Worm (Caenorhabditis elegans) whole organism, L1 larva: ENCODE data around the gene cul-6.

Experiments
- C16A3.4 ChIP-seq: fragments of 150-350 bp; optimal IDR thresholded peaks from 2 replicates; lab custom pipeline; 2014; ENCODE audit warnings: missing biosample characterization, missing genetic modification characterization
- C34B4.2 ChIP-seq: sonication (generic microtip); optimal IDR thresholded peaks from 2 replicates; lab custom pipeline; 2017; ENCODE audit warnings: mild to moderate bottlenecking, missing genetic modification characterization, missing compliant biosample characterization
- aly-2 ChIP-seq: fragments of 150-350 bp; optimal IDR thresholded peaks from 2 replicates; lab custom pipeline; 2014; ENCODE audit warnings: missing biosample characterization, missing genetic modification characterization
- ama-1 ChIP-seq: fragments of 150-350 bp; optimal IDR thresholded peaks from 2 replicates; lab custom pipeline; 2014
- ceh-63 ChIP-seq: fragments of 200-800 bp; sonication (Bioruptor generic); optimal IDR thresholded peaks from 2 replicates; lab custom pipeline; 2018; ENCODE audit warnings: mild to moderate bottlenecking, missing genetic modification characterization, missing compliant biosample characterization
- ceh-8 ChIP-seq: fragments of 200-800 bp; sonication (Bioruptor generic); optimal IDR thresholded peaks from 2 replicates; lab custom pipeline; 2018; ENCODE audit warnings: mild to moderate bottlenecking, missing genetic modification characterization, moderate library complexity, missing compliant biosample characterization
- ceh-82 ChIP-seq, 3 experiments: fragments of 150-350 bp in 1 of 3; sonication (generic microtip) in 2 of 3; optimal IDR thresholded peaks; 2 replicates each; lab custom pipeline; 2014 to 2017; ENCODE audit warnings: missing biosample characterization in 3 of 3, missing genetic modification characterization in 3 of 3
- ceh-90 ChIP-seq: sonication (generic microtip); optimal IDR thresholded peaks from 2 replicates; lab custom pipeline; 2016; ENCODE audit warnings: missing genetic modification characterization, missing compliant biosample characterization
- dpl-1 ChIP-seq, 3 experiments: fragments of 150-350 bp in 2 of 3; sonication (generic microtip) in 1 of 3; optimal IDR thresholded peaks; 2 replicates each; lab custom pipeline; 2014 to 2017; ENCODE audit warnings: missing biosample characterization in 3 of 3, missing genetic modification characterization in 3 of 3, missing genetic modification reagents in 3 of 3
- efl-1 ChIP-seq, 4 experiments: fragments of 150-350 bp; optimal IDR thresholded peaks in 3 of 4; peaks in 1 of 4; 1 replicate in 1 of 4; 2 replicates in 3 of 4; lab custom pipeline; 2014; ENCODE audit warnings: missing biosample characterization in 2 of 4, missing genetic modification characterization in 2 of 4, missing genetic modification reagents in 2 of 4
- elt-2 ChIP-seq: sonication (generic microtip); optimal IDR thresholded peaks from 2 replicates; lab custom pipeline; 2016; ENCODE audit warnings: missing genetic modification characterization, mild to moderate bottlenecking, inconsistent platforms, missing compliant biosample characterization, missing genetic modification reagents
- fkh-8 ChIP-seq: sonication (generic microtip); optimal IDR thresholded peaks from 2 replicates; lab custom pipeline; 2016; ENCODE audit warnings: mild to moderate bottlenecking, missing genetic modification characterization, missing compliant biosample characterization
- grh-1 ChIP-seq: fragments of 200-800 bp; sonication (Bioruptor generic); IDR thresholded peaks from 2 replicates; pipeline ENCODE4 v1.3.6; 2022; ENCODE audit warnings: missing genetic modification reagents, missing genetic modification characterization, missing compliant biosample characterization
- hpl-2 ChIP-seq: fragments of 150-350 bp; optimal IDR thresholded peaks from 2 replicates; lab custom pipeline; 2014; ENCODE audit warnings: missing biosample characterization, missing genetic modification reagents, missing genetic modification characterization
- irx-1 ChIP-seq: sonication (generic microtip); optimal IDR thresholded peaks from 2 replicates; lab custom pipeline; 2016; ENCODE audit warnings: missing genetic modification characterization, missing compliant biosample characterization
- jun-1 ChIP-seq: fragments of 150-350 bp; optimal IDR thresholded peaks from 2 replicates; lab custom pipeline; 2014; ENCODE audit warnings: missing biosample characterization, missing genetic modification reagents, missing genetic modification characterization
- lin-14 ChIP-seq: fragments of 200-800 bp; sonication (Bioruptor generic); optimal IDR thresholded peaks from 2 replicates; lab custom pipeline; 2018; ENCODE audit warnings: mild to moderate bottlenecking, missing genetic modification characterization, moderate library complexity, missing compliant biosample characterization
- lin-15B ChIP-seq: fragments of 150-350 bp; sonication (generic microtip); optimal IDR thresholded peaks from 3 replicates; lab custom pipeline; 2014; ENCODE audit warnings: missing biosample characterization, missing genetic modification characterization
- lin-35 ChIP-seq, 2 experiments: fragments of 150-350 bp; optimal IDR thresholded peaks; 2 replicates each; lab custom pipeline; 2014; ENCODE audit warnings: missing biosample characterization in 2 of 2, missing genetic modification characterization in 2 of 2, missing genetic modification reagents in 2 of 2
- lin-39 ChIP-seq: fragments of 150-350 bp; optimal IDR thresholded peaks from 2 replicates; lab custom pipeline; 2014; ENCODE audit warnings: missing biosample characterization, missing genetic modification reagents, missing genetic modification characterization
- lsy-2 ChIP-seq, 2 experiments: fragments of 150-350 bp; optimal IDR thresholded peaks; 2 replicates each; lab custom pipeline; 2014; ENCODE audit warnings: missing biosample characterization in 2 of 2, missing genetic modification characterization in 2 of 2
- mab-9 ChIP-seq: fragments of 200-800 bp; sonication (Bioruptor generic); IDR thresholded peaks from 2 replicates; pipeline ENCODE4 v1.3.6; 2022; ENCODE audit warnings: missing genetic modification reagents, missing genetic modification characterization, missing compliant biosample characterization
- mef-2 ChIP-seq: fragments of 150-350 bp; optimal IDR thresholded peaks from 2 replicates; lab custom pipeline; 2014; ENCODE audit warnings: missing biosample characterization, missing genetic modification characterization
- nhr-11 ChIP-seq: fragments of 150-350 bp; optimal IDR thresholded peaks from 2 replicates; lab custom pipeline; 2014; ENCODE audit warnings: missing biosample characterization, missing genetic modification characterization
- nhr-20 ChIP-seq: sonication (generic microtip); optimal IDR thresholded peaks from 2 replicates; lab custom pipeline; 2016; ENCODE audit warnings: mild to moderate bottlenecking, missing genetic modification characterization, missing compliant biosample characterization
- nhr-237 ChIP-seq: fragments of 150-350 bp; optimal IDR thresholded peaks from 2 replicates; lab custom pipeline; 2014; ENCODE audit warnings: missing biosample characterization, missing genetic modification characterization
- nhr-28 ChIP-seq: fragments of 150-350 bp; optimal IDR thresholded peaks from 2 replicates; lab custom pipeline; 2014; ENCODE audit warnings: missing biosample characterization, missing genetic modification characterization
- nhr-47 ChIP-seq: sonication (generic microtip); optimal IDR thresholded peaks from 2 replicates; lab custom pipeline; 2016; ENCODE audit warnings: mild to moderate bottlenecking, missing genetic modification characterization, moderate library complexity, missing compliant biosample characterization
- nhr-71 ChIP-seq: sonication (generic microtip); optimal IDR thresholded peaks from 2 replicates; lab custom pipeline; 2016; ENCODE audit warnings: mild to moderate bottlenecking, missing genetic modification characterization, moderate library complexity, missing compliant biosample characterization
- pag-3 ChIP-seq: sonication (generic microtip); optimal IDR thresholded peaks from 2 replicates; lab custom pipeline; 2017; ENCODE audit warnings: missing genetic modification characterization, mild to moderate bottlenecking, missing compliant biosample characterization, antibody characterized with exemption, borderline replicate concordance; ENCODE audit not compliant: insufficient read depth
- pax-3 ChIP-seq: fragments of 200-800 bp; sonication (Bioruptor generic); optimal IDR thresholded peaks from 2 replicates; lab custom pipeline; 2018; ENCODE audit warnings: mild to moderate bottlenecking, missing genetic modification characterization, moderate library complexity, missing compliant biosample characterization
- rnt-1 ChIP-seq: sonication (generic microtip); optimal IDR thresholded peaks from 2 replicates; lab custom pipeline; 2016; ENCODE audit warnings: mild to moderate bottlenecking, missing genetic modification characterization, moderate library complexity, missing compliant biosample characterization
- skn-1 ChIP-seq: fragments of 150-350 bp; optimal IDR thresholded peaks from 2 replicates; lab custom pipeline; 2014; ENCODE audit warnings: missing biosample characterization, missing genetic modification characterization
- snu-23 ChIP-seq: sonication (generic microtip); optimal IDR thresholded peaks from 2 replicates; lab custom pipeline; 2016; ENCODE audit warnings: missing genetic modification characterization, missing compliant biosample characterization
- sox-4 ChIP-seq: sonication (generic microtip); optimal IDR thresholded peaks from 2 replicates; lab custom pipeline; 2016; ENCODE audit warnings: missing genetic modification characterization, missing compliant biosample characterization
- sup-37 ChIP-seq: fragments of 200-800 bp; sonication (Bioruptor generic); optimal IDR thresholded peaks from 2 replicates; lab custom pipeline; 2018; ENCODE audit warnings: mild to moderate bottlenecking, missing genetic modification characterization, missing compliant biosample characterization
- swsn-7 ChIP-seq: sonication (generic microtip); optimal IDR thresholded peaks from 2 replicates; lab custom pipeline; 2016; ENCODE audit warnings: missing genetic modification characterization, missing compliant biosample characterization
- tbx-2 ChIP-seq: sonication (generic microtip); optimal IDR thresholded peaks from 2 replicates; lab custom pipeline; 2016; ENCODE audit warnings: missing genetic modification characterization, missing compliant biosample characterization
- tlp-1 ChIP-seq: fragments of 150-350 bp; optimal IDR thresholded peaks from 2 replicates; lab custom pipeline; 2014; ENCODE audit warnings: missing biosample characterization, missing genetic modification characterization
- unc-130 ChIP-seq: fragments of 150-350 bp; optimal IDR thresholded peaks from 2 replicates; lab custom pipeline; 2017; ENCODE audit warnings: missing biosample characterization, missing genetic modification characterization, inconsistent platforms
- unc-62 ChIP-seq: fragments of 150-350 bp; optimal IDR thresholded peaks from 2 replicates; lab custom pipeline; 2014; ENCODE audit warnings: missing biosample characterization, missing genetic modification reagents, missing genetic modification characterization
- unc-86 ChIP-seq: sonication (generic microtip); optimal IDR thresholded peaks from 2 replicates; lab custom pipeline; 2016; ENCODE audit warnings: missing genetic modification characterization, missing compliant biosample characterization
- unc-98 ChIP-seq: fragments of 200-800 bp; sonication (Bioruptor generic); IDR thresholded peaks from 2 replicates; pipeline ENCODE4 v1.3.6; 2022; ENCODE audit warnings: missing genetic modification characterization, missing compliant biosample characterization
- zag-1 ChIP-seq: fragments of 150-350 bp; optimal IDR thresholded peaks from 2 replicates; lab custom pipeline; 2014; ENCODE audit warnings: missing biosample characterization, missing genetic modification characterization
- zip-4 ChIP-seq: fragments of 200-800 bp; sonication (Bioruptor generic); optimal IDR thresholded peaks from 2 replicates; lab custom pipeline; 2018; ENCODE audit warnings: mild to moderate bottlenecking, missing genetic modification characterization, moderate library complexity, missing compliant biosample characterization
- ztf-4 ChIP-seq: fragments of 150-350 bp; optimal IDR thresholded peaks from 2 replicates; lab custom pipeline; 2014; ENCODE audit warnings: missing biosample characterization, missing genetic modification characterization

The cul-6 gene

DNA sequence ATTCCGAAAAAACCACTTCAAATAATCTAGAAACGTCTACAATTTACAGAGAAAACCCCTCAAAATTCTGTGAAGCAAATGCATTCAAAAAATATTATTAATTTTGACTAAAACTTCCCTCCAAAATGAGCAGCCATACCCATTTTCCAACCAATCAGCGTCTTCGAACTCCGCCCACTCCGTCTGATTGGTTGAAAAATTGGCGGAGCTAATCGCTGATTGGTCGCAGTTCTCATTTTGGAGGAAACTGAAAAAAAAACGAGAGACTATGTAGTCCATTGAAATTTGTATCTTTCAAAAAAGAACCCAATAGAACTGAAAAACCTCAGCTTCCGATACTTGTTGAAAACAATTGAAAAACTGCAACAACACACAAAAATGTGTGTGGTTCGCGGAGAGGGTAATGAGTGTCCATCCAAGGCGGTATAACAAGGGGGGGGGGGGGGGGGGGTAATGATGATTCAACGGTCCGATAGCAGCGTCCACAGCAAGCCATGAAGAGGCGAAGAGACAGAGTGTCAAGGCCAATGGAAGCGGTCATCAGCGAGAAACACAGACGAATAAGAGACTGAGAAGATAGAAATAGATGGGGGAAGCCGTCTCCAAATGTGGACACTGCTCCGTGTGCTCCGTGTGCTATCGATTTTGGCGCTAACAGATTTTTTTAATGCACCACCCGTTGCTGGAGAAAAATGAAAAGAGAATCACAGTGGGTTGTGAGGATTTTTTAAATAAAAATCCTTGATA lies 26.9 kb upstream of the cul-6 start:
- TF ChIP-seq fkh-8 (tag; lab: Kevin White, UChicago) (peak; percentile 3), dpl-1 (GFP tag; optimal IDR thresholded peaks at IDR 0.05; lab: Kevin White, UChicago) (peak in 1 of 3 experiments; percentile 5), ceh-63 (no peak), mab-9 (GFP tag; lab: Robert Waterston, UW) (no peak), efl-1 (optimal IDR thresholded peaks at IDR 0.05; lab: Kevin White, UChicago) (no peak), efl-1 (GFP tag; optimal IDR thresholded peaks at IDR 0.05 in 1 of 2; lab: Kevin White, UChicago) (peak in 1 of 2 experiments; percentile 39), nhr-47 (tag; lab: Kevin White, UChicago) (no peak), lin-35 (GFP tag; optimal IDR thresholded peaks at IDR 0.05; lab: Kevin White, UChicago) (no peak), unc-62 (GFP tag; lab: Kevin White, UChicago) (no peak), tlp-1 (tag; lab: Kevin White, UChicago) (no peak), C34B4.2 (tag; lab: Kevin White, UChicago) (no peak), jun-1 (no peak), elt-2 (tag; lab: Kevin White, UChicago) (no peak), zag-1 (tag; lab: Kevin White, UChicago) (no peak), nhr-11 (tag; lab: Kevin White, UChicago) (no peak), irx-1 (no peak), unc-86 (tag; lab: Kevin White, UChicago) (no peak), skn-1 (tag; lab: Kevin White, UChicago) (no peak), C16A3.4 (tag; lab: Kevin White, UChicago) (no peak), lin-15B (tag; lab: Kevin White, UChicago) (no peak), unc-130 (tag; lab: Kevin White, UChicago) (no peak), snu-23 (GFP tag; lab: Kevin White, UChicago) (peak; percentile 0), lin-14 (peak; percentile 71), ceh-82 (tag; optimal IDR thresholded peaks at IDR 0.05; lab: Kevin White, UChicago) (peak in 1 of 3 experiments; percentile 8), ceh-8 (GFP tag; lab: Kevin White, UChicago) (no peak), grh-1 (GFP tag; lab: Robert Waterston, UW) (no peak), ama-1 (lab: Kevin White, UChicago) (no peak), mef-2 (tag; lab: Kevin White, UChicago) (no peak)

DNA sequence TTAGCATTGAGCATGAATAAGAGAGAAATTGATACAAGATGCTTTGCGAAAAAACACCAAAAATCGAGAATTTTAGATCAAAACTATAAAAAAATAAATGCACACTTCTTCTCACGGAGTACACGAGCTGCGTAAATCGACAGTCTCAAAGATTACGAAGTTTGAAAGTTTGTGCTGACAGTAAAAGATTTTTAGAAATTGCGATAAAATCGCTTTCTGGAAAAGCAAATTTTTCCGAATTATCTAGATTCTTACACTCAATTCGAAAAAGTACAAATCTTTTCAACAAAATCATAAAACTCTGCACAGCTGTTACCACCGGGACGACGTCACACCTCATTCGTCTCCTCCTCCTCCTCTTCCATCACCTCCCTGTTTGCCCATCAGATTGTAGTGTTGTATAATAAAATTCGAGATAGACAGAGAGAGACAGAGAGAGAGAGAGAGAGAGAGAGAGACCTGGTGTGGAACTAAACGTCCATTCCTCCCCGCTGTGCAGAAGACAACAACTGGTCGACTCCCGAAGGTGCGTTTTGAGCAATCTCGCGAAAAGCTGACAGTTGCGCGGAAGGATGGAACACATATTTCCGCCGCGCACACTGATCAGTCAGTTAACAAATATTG lies 25.0 kb upstream of the cul-6 start:
- TF ChIP-seq snu-23 (GFP tag; lab: Kevin White, UChicago), result peak; percentile 9
- no peak for TF ChIP-seq swsn-7 (tag; lab: Kevin White, UChicago)
- peak; percentile 37 for TF ChIP-seq nhr-71
- TF ChIP-seq unc-98 (GFP tag; lab: Robert Waterston, UW), result no peak
- TF ChIP-seq nhr-20, result no peak
- TF ChIP-seq aly-2, result no peak
- peak; percentile 62 for TF ChIP-seq lin-14
- TF ChIP-seq ceh-90 (tag; lab: Kevin White, UChicago), result no peak
- TF ChIP-seq rnt-1, result peak; percentile 74
- no peak for TF ChIP-seq nhr-28
- TF ChIP-seq hpl-2, result no peak
- TF ChIP-seq zag-1 (tag; lab: Kevin White, UChicago), result no peak
- TF ChIP-seq ztf-4 (tag; lab: Kevin White, UChicago), result no peak
- no peak for TF ChIP-seq zip-4
- no peak for TF ChIP-seq unc-62 (GFP tag; lab: Kevin White, UChicago)
- TF ChIP-seq ceh-8 (GFP tag; lab: Kevin White, UChicago), result no peak
- no peak for TF ChIP-seq jun-1
- no peak for TF ChIP-seq nhr-237
- no peak for TF ChIP-seq pax-3 (tag; lab: Kevin White, UChicago)
- TF ChIP-seq sup-37 (GFP tag; lab: Kevin White, UChicago), result no peak
- no peak for TF ChIP-seq pag-3 (tag; lab: Kevin White, UChicago)
- TF ChIP-seq lin-39, result no peak
- peak in 1 of 2 experiments; percentile 14 for TF ChIP-seq lsy-2 (tag; optimal IDR thresholded peaks at IDR 0.05; lab: Kevin White, UChicago)
- TF ChIP-seq sox-4, result no peak
- no peak for TF ChIP-seq tbx-2 (tag; lab: Kevin White, UChicago)
